Fruit fly (Drosophila melanogaster) whole organism, adult: Measurements from ENCODE around the gene CG33557.

ENCODE experiments used
- CG11617 ChIP-seq: fragments of 200-800 bp; sonication (Bioruptor generic); optimal IDR thresholded peaks from 2 replicates; lab custom pipeline; 2017; ENCODE audit warnings: mild to moderate bottlenecking, missing biosample characterization, missing genetic modification reagents, missing genetic modification characterization
- CG12768 ChIP-seq: fragments of 200-800 bp; sonication (Bioruptor generic); optimal IDR thresholded peaks from 2 replicates; lab custom pipeline; 2017; ENCODE audit warnings: missing biosample characterization, missing genetic modification characterization, mild to moderate bottlenecking, moderate library complexity, missing genetic modification reagents
- CG14711 ChIP-seq: fragments of 200-800 bp; sonication (Bioruptor generic); optimal IDR thresholded peaks from 2 replicates; lab custom pipeline; 2018; ENCODE audit warnings: missing biosample characterization, mild to moderate bottlenecking, missing genetic modification characterization, moderate library complexity
- CG1620 ChIP-seq: fragments of 200-800 bp; sonication (Bioruptor generic); optimal IDR thresholded peaks from 2 replicates; lab custom pipeline; 2016; ENCODE audit warnings: missing biosample characterization, missing genetic modification characterization
- CG33017 ChIP-seq: fragments of 200-800 bp; sonication (Bioruptor generic); optimal IDR thresholded peaks from 2 replicates; lab custom pipeline; 2018; ENCODE audit warnings: missing biosample characterization, mild to moderate bottlenecking, missing genetic modification characterization, moderate library complexity
- CG5204 ChIP-seq: fragments of 200-800 bp; sonication (Bioruptor generic); optimal IDR thresholded peaks from 2 replicates; lab custom pipeline; 2016; ENCODE audit warnings: missing biosample characterization, missing genetic modification characterization
- CG7045 ChIP-seq: fragments of 200-800 bp; sonication (Bioruptor generic); optimal IDR thresholded peaks from 2 replicates; lab custom pipeline; 2017; ENCODE audit warnings: missing biosample characterization, mild to moderate bottlenecking, missing genetic modification characterization
- CG7101 ChIP-seq: fragments of 200-800 bp; sonication (Bioruptor generic); optimal IDR thresholded peaks from 2 replicates; lab custom pipeline; 2018; ENCODE audit warnings: missing biosample characterization, mild to moderate bottlenecking, missing genetic modification characterization, moderate library complexity
- Clk ChIP-seq: fragments of 200-800 bp; sonication (Bioruptor generic); optimal IDR thresholded peaks from 2 replicates; lab custom pipeline; 2017; ENCODE audit warnings: missing biosample characterization, missing genetic modification characterization
- Crg-1 ChIP-seq: fragments of 200-800 bp; sonication (Bioruptor generic); optimal IDR thresholded peaks from 2 replicates; lab custom pipeline; 2016; ENCODE audit warnings: missing biosample characterization, missing genetic modification characterization
- Hr96 ChIP-seq: fragments of 200-800 bp; sonication (Bioruptor generic); optimal IDR thresholded peaks from 2 replicates; lab custom pipeline; 2016; ENCODE audit warnings: missing biosample characterization, missing genetic modification characterization
- Mnt ChIP-seq: fragments of 200-800 bp; sonication (Bioruptor generic); optimal IDR thresholded peaks from 2 replicates; lab custom pipeline; 2016; ENCODE audit warnings: missing biosample characterization, mild to moderate bottlenecking, missing genetic modification characterization
- bab1 ChIP-seq: fragments of 200-800 bp; sonication (Bioruptor generic); optimal IDR thresholded peaks from 3 replicates; lab custom pipeline; 2019; ENCODE audit warnings: missing biosample characterization, mild to moderate bottlenecking, missing genetic modification characterization, moderate library complexity
- cic ChIP-seq: fragments of 200-800 bp; sonication (Bioruptor generic); optimal IDR thresholded peaks from 2 replicates; lab custom pipeline; 2017; ENCODE audit warnings: missing biosample characterization, mild to moderate bottlenecking, missing genetic modification characterization, moderate library complexity
- cnc ChIP-seq, 2 experiments: fragments of >200 bp; optimal IDR thresholded peaks; 2 replicates each; lab custom pipeline; 2017
- kay ChIP-seq: fragments of 200-800 bp; sonication (Bioruptor generic); peaks from one replicate; lab custom pipeline; 2016; ENCODE audit warnings: missing biosample characterization, missing genetic modification characterization, borderline replicate concordance
- ovo ChIP-seq: fragments of 200-800 bp; sonication (Bioruptor generic); optimal IDR thresholded peaks from 2 replicates; lab custom pipeline; 2016; ENCODE audit warnings: missing biosample characterization, missing genetic modification characterization
- pad ChIP-seq: fragments of 200-800 bp; sonication (Bioruptor generic); optimal IDR thresholded peaks from 3 replicates; lab custom pipeline; 2017; ENCODE audit warnings: missing biosample characterization, missing genetic modification characterization, mild to moderate bottlenecking, moderate library complexity, missing genetic modification reagents
- tj ChIP-seq: fragments of 200-800 bp; sonication (Bioruptor generic); optimal IDR thresholded peaks from 3 replicates; lab custom pipeline; 2017; ENCODE audit warnings: missing biosample characterization, mild to moderate bottlenecking, missing genetic modification characterization, moderate library complexity
- toe ChIP-seq: fragments of 200-800 bp; sonication (Bioruptor generic); optimal IDR thresholded peaks from 2 replicates; lab custom pipeline; 2016; ENCODE audit warnings: missing biosample characterization, missing genetic modification characterization

The CG33557 gene

DNA sequence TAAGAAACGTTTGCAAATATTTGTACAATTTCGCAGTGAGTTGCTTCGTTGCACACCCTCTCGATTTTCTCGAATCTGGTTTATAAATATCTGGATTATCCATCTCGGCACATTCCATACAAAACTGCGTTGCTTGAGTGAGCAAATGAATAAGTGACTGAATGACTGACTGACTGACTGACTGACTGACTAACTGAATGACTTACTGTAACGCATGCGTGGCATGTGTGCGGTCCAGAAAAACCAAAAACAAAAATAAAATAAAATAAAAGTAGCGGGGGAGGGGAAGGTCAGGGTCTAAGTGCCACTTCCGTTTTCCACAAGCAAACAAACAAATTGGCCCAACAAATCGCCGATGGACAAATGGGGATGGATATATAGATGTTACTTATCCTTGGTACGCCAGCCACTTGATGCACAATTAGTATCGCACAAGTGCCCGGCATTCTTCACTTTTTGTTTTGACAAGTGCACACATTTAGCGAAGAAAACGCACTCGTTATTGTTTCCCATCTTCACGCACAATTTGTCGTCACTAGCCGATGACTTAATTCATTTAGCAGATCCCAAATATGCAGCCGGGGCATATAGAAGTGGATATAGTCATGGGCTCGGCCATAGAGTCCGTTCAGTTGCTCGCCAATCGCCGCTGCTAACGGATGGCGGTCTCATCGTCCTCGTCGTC lies at the start of gene CG33557:
Gene CG33557, plus strand, starts transcription at position 635 of the 685 bp plus-strand sequence.
- TF ChIP-seq ovo (GFP tag; lab: Kevin White, UChicago) (no peak), CG1620 (GFP tag; lab: Kevin White, UChicago) (no peak), CG14711 (no peak), CG12768 (no peak), Crg-1 (GFP tag; lab: Kevin White, UChicago) (no peak), CG33017 (tag; lab: Kevin White, UChicago) (no peak), CG11617 (GFP tag; lab: Kevin White, UChicago) (no peak), Clk (no peak), bab1 (GFP tag; lab: Kevin White, UChicago) (no peak), toe (GFP tag; lab: Kevin White, UChicago) (no peak), Mnt (no peak), cnc (optimal IDR thresholded peaks at IDR 0.05; lab: Kevin White, UChicago) (no peak)

DNA sequence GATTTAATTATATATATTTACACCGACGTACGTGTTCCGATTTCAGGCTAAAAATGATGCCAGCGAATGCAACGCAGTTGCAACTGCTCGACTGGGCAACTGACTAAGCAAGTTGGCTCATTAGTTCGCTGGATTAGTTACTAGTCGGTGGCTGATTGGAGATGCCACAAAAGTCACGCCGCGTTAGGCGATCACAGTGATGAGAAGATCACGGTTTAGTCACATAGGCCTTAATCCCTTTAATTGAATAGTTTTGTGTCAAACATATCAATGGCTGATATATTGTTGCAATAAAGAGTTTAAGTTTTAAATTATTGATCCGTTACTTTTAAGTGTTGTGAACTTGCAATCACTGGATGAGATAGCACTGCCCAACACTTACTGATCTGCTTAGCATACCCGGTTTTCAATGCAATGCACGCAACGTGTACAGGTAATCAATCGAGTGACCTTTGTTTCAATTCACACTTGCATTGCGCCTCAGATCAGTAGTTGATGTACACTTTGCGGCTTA lies 44.2 kb upstream of the CG33557 start, which contains the start of the genes CG1791 and CG1889:
Gene CG1791, minus strand, starts transcription at position 101 of the 514 bp plus-strand sequence.
Gene CG1889, plus strand, starts transcription at position 464 of the 514 bp plus-strand sequence.
- TF ChIP-seq ovo (GFP tag; lab: Kevin White, UChicago) (no peak), tj (no peak), bab1 (GFP tag; lab: Kevin White, UChicago) (no peak), Clk (no peak), Hr96 (GFP tag; lab: Kevin White, UChicago) (no peak), kay (no peak), Mnt (no peak), CG7101 (no peak), CG12768 (no peak), cic (GFP tag; lab: Kevin White, UChicago) (no peak), CG14711 (no peak), CG1620 (GFP tag; lab: Kevin White, UChicago) (no peak), toe (GFP tag; lab: Kevin White, UChicago) (no peak), cnc (optimal IDR thresholded peaks at IDR 0.05; lab: Kevin White, UChicago) (no peak), Crg-1 (GFP tag; lab: Kevin White, UChicago) (no peak), CG5204 (GFP tag; lab: Kevin White, UChicago) (no peak)

DNA sequence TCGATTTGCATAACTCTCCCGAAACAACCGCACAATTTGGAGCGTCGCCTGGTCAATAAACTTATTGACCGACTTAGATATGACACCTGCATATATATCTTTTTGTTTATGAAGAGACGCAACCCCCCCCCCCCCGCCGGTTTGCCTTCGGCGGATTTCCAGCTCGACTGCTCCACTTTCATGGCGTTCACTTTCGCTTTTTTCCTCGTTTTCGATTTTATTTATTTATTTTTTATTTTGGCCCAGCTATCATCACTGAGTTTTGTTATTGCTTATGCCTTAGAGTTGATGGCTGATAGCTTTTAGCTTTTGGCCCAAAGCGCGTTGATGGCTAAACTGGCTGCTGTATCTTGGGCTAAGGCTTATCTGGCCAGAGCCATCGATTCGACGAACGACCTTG lies 33.0 kb upstream of the CG33557 start:
- TF ChIP-seq CG14711 (no peak), CG5204 (GFP tag; lab: Kevin White, UChicago) (no peak), ovo (GFP tag; lab: Kevin White, UChicago) (no peak), kay (no peak), cnc (optimal IDR thresholded peaks at IDR 0.05; lab: Kevin White, UChicago) (no peak), tj (no peak), Crg-1 (GFP tag; lab: Kevin White, UChicago) (no peak), CG1620 (GFP tag; lab: Kevin White, UChicago) (no peak), CG33017 (tag; lab: Kevin White, UChicago) (no peak), bab1 (GFP tag; lab: Kevin White, UChicago) (no peak), CG11617 (GFP tag; lab: Kevin White, UChicago) (no peak), toe (GFP tag; lab: Kevin White, UChicago) (no peak), Clk (no peak), CG7045 (no peak), Hr96 (GFP tag; lab: Kevin White, UChicago) (no peak), pad (GFP tag; lab: Kevin White, UChicago) (no peak), CG7101 (no peak), Mnt (no peak)

DNA sequence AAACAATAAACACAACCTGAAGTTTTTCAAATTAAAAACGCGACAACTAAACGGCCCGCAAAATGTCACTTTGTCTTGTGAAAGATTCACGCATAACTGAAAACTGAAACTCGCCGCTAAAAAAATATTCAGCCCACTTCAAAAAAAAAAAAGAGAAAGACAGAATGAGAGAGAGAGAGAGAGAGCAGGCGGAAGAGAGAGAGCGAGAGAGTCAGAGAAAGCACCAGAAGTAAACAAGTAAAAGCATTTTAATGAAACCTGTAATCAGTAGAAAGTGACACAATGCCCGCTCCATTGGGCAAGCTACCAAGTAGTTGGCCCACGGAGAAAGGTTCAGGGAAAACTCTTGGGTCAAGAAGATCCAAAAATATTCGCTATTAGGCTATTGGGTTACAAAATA lies 31.7 kb upstream of the CG33557 start, which contains the start of gene CG43386:
Gene CG43386, minus strand, starts transcription at position 101 of the 400 bp plus-strand sequence.
- no peak for TF ChIP-seq CG14711
- no peak for TF ChIP-seq kay
- no peak for TF ChIP-seq pad (GFP tag; lab: Kevin White, UChicago)
- TF ChIP-seq cic (GFP tag; lab: Kevin White, UChicago) = no peak
- no peak for TF ChIP-seq CG33017 (tag; lab: Kevin White, UChicago)
- no peak for TF ChIP-seq ovo (GFP tag; lab: Kevin White, UChicago)
- TF ChIP-seq cnc (optimal IDR thresholded peaks at IDR 0.05; lab: Kevin White, UChicago) = no peak
- TF ChIP-seq CG1620 (GFP tag; lab: Kevin White, UChicago) = no peak
- TF ChIP-seq CG7045 = no peak
- no peak for TF ChIP-seq toe (GFP tag; lab: Kevin White, UChicago)
- TF ChIP-seq Crg-1 (GFP tag; lab: Kevin White, UChicago) = no peak
- TF ChIP-seq Hr96 (GFP tag; lab: Kevin White, UChicago) = no peak
- TF ChIP-seq Mnt = no peak
- no peak for TF ChIP-seq CG12768
- TF ChIP-seq CG11617 (GFP tag; lab: Kevin White, UChicago) = no peak
- TF ChIP-seq bab1 (GFP tag; lab: Kevin White, UChicago) = no peak

DNA sequence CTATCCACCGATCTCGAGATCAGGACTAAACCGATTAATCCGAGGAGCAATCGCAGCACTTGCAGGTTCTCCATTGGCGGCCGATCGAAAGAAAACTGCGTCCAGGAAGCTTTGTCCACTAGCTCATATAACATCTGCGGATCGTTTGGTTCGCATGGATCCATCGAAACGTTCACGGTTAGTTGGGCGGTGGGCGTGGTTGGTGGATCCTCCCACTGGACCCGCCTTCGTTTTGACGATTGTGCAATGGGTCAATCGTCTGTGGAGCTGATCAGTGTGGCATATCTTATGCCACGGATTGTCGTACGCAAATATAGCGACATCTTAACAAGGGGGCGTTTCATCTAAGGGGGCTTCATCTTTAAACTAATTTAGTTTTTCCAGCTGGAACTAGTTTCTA lies 28.5 kb upstream of the CG33557 start, which contains the start of gene CG15252:
Gene CG15252, minus strand, starts transcription at position 101 of the 400 bp plus-strand sequence.
- TF ChIP-seq pad (GFP tag; lab: Kevin White, UChicago) (no peak), CG12768 (no peak), CG1620 (GFP tag; lab: Kevin White, UChicago) (no peak), CG7045 (no peak), cic (GFP tag; lab: Kevin White, UChicago) (no peak), toe (GFP tag; lab: Kevin White, UChicago) (no peak), bab1 (GFP tag; lab: Kevin White, UChicago) (no peak), tj (no peak), Crg-1 (GFP tag; lab: Kevin White, UChicago) (no peak), Clk (no peak), ovo (GFP tag; lab: Kevin White, UChicago) (no peak), CG33017 (tag; lab: Kevin White, UChicago) (no peak), Hr96 (GFP tag; lab: Kevin White, UChicago) (no peak), CG11617 (GFP tag; lab: Kevin White, UChicago) (no peak), CG14711 (no peak)
